Worm (Caenorhabditis elegans) whole organism, young adult: Measurements from ENCODE around the gene T01C4.8.

Experiments
- B0261.1 ChIP-seq: sonication (generic microtip); optimal IDR thresholded peaks from 2 replicates; lab custom pipeline; 2016; ENCODE audit warnings: mild to moderate bottlenecking, missing genetic modification characterization, moderate library complexity, missing compliant biosample characterization
- B0336.3 ChIP-seq: fragments of 200-800 bp; sonication (Bioruptor generic); IDR thresholded peaks from 2 replicates; pipeline ENCODE4 v1.3.6; 2022; ENCODE audit warnings: missing genetic modification characterization, missing compliant biosample characterization
- F23B12.7 ChIP-seq: sonication (generic microtip); optimal IDR thresholded peaks from 2 replicates; lab custom pipeline; 2017; ENCODE audit warnings: missing genetic modification characterization, mild to moderate bottlenecking, missing compliant biosample characterization, antibody characterized with exemption, moderate library complexity; ENCODE audit not compliant: insufficient read depth
- F39B2.1 ChIP-seq: fragments of 200-800 bp; sonication (Bioruptor generic); IDR thresholded peaks from 2 replicates; pipeline ENCODE4 v1.3.6; 2022; ENCODE audit warnings: missing genetic modification reagents, missing genetic modification characterization, missing compliant biosample characterization
- F49E8.2 ChIP-seq: sonication (generic microtip); optimal IDR thresholded peaks from 3 replicates; lab custom pipeline; 2017; ENCODE audit warnings: missing genetic modification characterization, mild to moderate bottlenecking, missing compliant biosample characterization, antibody characterized with exemption, moderate library complexity; ENCODE audit not compliant: insufficient read depth
- F55B11.4 ChIP-seq: sonication (generic microtip); optimal IDR thresholded peaks from 2 replicates; lab custom pipeline; 2016; ENCODE audit warnings: missing compliant biosample characterization, missing genetic modification characterization, borderline replicate concordance; ENCODE audit not compliant: insufficient read depth
- K12H6.12 ChIP-seq: fragments of 200-800 bp; sonication (Bioruptor generic); optimal IDR thresholded peaks from 2 replicates; lab custom pipeline; 2018; ENCODE audit warnings: mild to moderate bottlenecking, missing genetic modification characterization, missing compliant biosample characterization
- Y53F4B.3 ChIP-seq: fragments of 200-800 bp; sonication (Bioruptor generic); IDR thresholded peaks from 2 replicates; pipeline ENCODE4 v1.3.6; 2022; ENCODE audit warnings: missing genetic modification reagents, missing genetic modification characterization, missing compliant biosample characterization
- Y53G8AR.9 ChIP-seq: fragments of 200-800 bp; sonication (Bioruptor generic); conservative IDR thresholded peaks from 2 replicates; pipeline ENCODE4 v1.3.6; 2022; ENCODE audit warnings: missing genetic modification reagents, missing genetic modification characterization, missing compliant biosample characterization
- ama-1 ChIP-seq, 3 experiments: fragments of 150-350 bp in 1 of 3; sonication (generic microtip) in 2 of 3; optimal IDR thresholded peaks; 2 replicates each; lab custom pipeline; 2014 to 2018; ENCODE audit warnings: missing biosample characterization in 2 of 3, missing genetic modification characterization in 2 of 3, missing genetic modification reagents in 2 of 3
- atf-7 ChIP-seq: sonication (generic microtip); optimal IDR thresholded peaks from 2 replicates; lab custom pipeline; 2017; ENCODE audit warnings: mild to moderate bottlenecking, missing genetic modification characterization, missing compliant biosample characterization
- attf-5 ChIP-seq: fragments of 200-800 bp; sonication (Bioruptor generic); optimal IDR thresholded peaks from 2 replicates; lab custom pipeline; 2018; ENCODE audit warnings: mild to moderate bottlenecking, missing genetic modification characterization, missing compliant biosample characterization
- cebp-1 ChIP-seq, 2 experiments: fragments of 200-800 bp in 1 of 2; sonication (Bioruptor generic) in 1 of 2; sonication (generic microtip) in 1 of 2; IDR thresholded peaks in 1 of 2; optimal IDR thresholded peaks in 1 of 2; 2 replicates each; pipeline versions ENCODE4 v1.3.6 to Lab custom; 2017 to 2022; ENCODE audit warnings: missing compliant biosample characterization in 2 of 2, missing genetic modification characterization in 2 of 2, mild to moderate bottlenecking in 1 of 2, missing genetic modification reagents in 1 of 2, moderate library complexity in 1 of 2
- ceh-40 ChIP-seq: fragments of 200-800 bp; sonication (Bioruptor generic); IDR thresholded peaks from 2 replicates; pipeline ENCODE4 v1.3.6; 2022; ENCODE audit warnings: missing genetic modification characterization, missing compliant biosample characterization
- ceh-79 ChIP-seq: sonication (generic microtip); optimal IDR thresholded peaks from 2 replicates; lab custom pipeline; 2017; ENCODE audit warnings: mild to moderate bottlenecking, missing genetic modification characterization, missing compliant biosample characterization
- dox-1 ChIP-seq: fragments of 200-800 bp; sonication (Bioruptor generic); IDR thresholded peaks from 2 replicates; pipeline ENCODE4 v1.3.6; 2022; ENCODE audit warnings: missing genetic modification reagents, missing genetic modification characterization, missing compliant biosample characterization
- egl-18 ChIP-seq: fragments of 200-800 bp; sonication (Bioruptor generic); IDR thresholded peaks from 2 replicates; pipeline ENCODE4 v1.3.6; 2022; ENCODE audit warnings: missing genetic modification reagents, missing genetic modification characterization, missing compliant biosample characterization
- hlh-12 ChIP-seq: sonication (generic microtip); optimal IDR thresholded peaks from 2 replicates; lab custom pipeline; 2016; ENCODE audit warnings: missing genetic modification characterization, missing compliant biosample characterization
- lin-26 ChIP-seq: fragments of 200-800 bp; sonication (Bioruptor generic); IDR thresholded peaks from 2 replicates; pipeline ENCODE4 v1.3.6; 2022; ENCODE audit warnings: missing genetic modification reagents, missing genetic modification characterization, missing compliant biosample characterization
- lin-40 ChIP-seq: sonication (generic microtip); optimal IDR thresholded peaks from 2 replicates; lab custom pipeline; 2016; ENCODE audit warnings: missing genetic modification characterization, mild to moderate bottlenecking, missing compliant biosample characterization, missing genotype, missing genetic modification reagents
- madf-10 ChIP-seq: sonication (generic microtip); optimal IDR thresholded peaks from 2 replicates; lab custom pipeline; 2016; ENCODE audit warnings: mild to moderate bottlenecking, missing genetic modification characterization, missing compliant biosample characterization
- madf-6 ChIP-seq: fragments of 200-800 bp; sonication (Bioruptor generic); IDR thresholded peaks from 2 replicates; pipeline ENCODE4 v1.3.6; 2022; ENCODE audit warnings: missing genetic modification reagents, missing genetic modification characterization, missing compliant biosample characterization
- nhr-120 ChIP-seq: fragments of 200-800 bp; sonication (Bioruptor generic); IDR thresholded peaks from 2 replicates; pipeline ENCODE4 v1.3.6; 2022; ENCODE audit warnings: missing genetic modification characterization, missing compliant biosample characterization
- nhr-27 ChIP-seq: fragments of 200-800 bp; sonication (Bioruptor generic); optimal IDR thresholded peaks from 2 replicates; lab custom pipeline; 2018; ENCODE audit warnings: mild to moderate bottlenecking, missing genetic modification characterization, moderate library complexity, missing compliant biosample characterization
- nhr-90 ChIP-seq: sonication (generic microtip); optimal IDR thresholded peaks from 2 replicates; lab custom pipeline; 2016; ENCODE audit warnings: missing genotype, mild to moderate bottlenecking, missing genetic modification characterization, missing compliant biosample characterization
- pha-4 ChIP-seq: fragments of 150-350 bp; sonication (generic microtip); optimal IDR thresholded peaks from 2 replicates; lab custom pipeline; 2014; ENCODE audit warnings: missing biosample characterization, missing genetic modification reagents, missing genetic modification characterization
- somi-1 ChIP-seq: fragments of 200-800 bp; sonication (Bioruptor generic); optimal IDR thresholded peaks from 2 replicates; lab custom pipeline; 2018; ENCODE audit warnings: mild to moderate bottlenecking, missing genetic modification characterization, missing compliant biosample characterization
- sptf-2 ChIP-seq: fragments of 200-800 bp; sonication (Bioruptor generic); optimal IDR thresholded peaks from 2 replicates; lab custom pipeline; 2018; ENCODE audit warnings: mild to moderate bottlenecking, missing genetic modification characterization, missing compliant biosample characterization
- tbp1 ChIP-seq: fragments of 200-800 bp; sonication (Bioruptor generic); optimal IDR thresholded peaks from 2 replicates; lab custom pipeline; 2018; ENCODE audit warnings: mild to moderate bottlenecking, missing genetic modification characterization, missing compliant biosample characterization
- unc-130 ChIP-seq: sonication (generic microtip); optimal IDR thresholded peaks from 2 replicates; lab custom pipeline; 2016; ENCODE audit warnings: missing genetic modification reagents, missing genetic modification characterization, missing compliant biosample characterization
- ztf-26 ChIP-seq: sonication (generic microtip); optimal IDR thresholded peaks from 2 replicates; lab custom pipeline; 2017; ENCODE audit warnings: missing genetic modification characterization, missing compliant biosample characterization
- ztf-28 ChIP-seq: fragments of 200-800 bp; sonication (Bioruptor generic); IDR thresholded peaks from 2 replicates; pipeline ENCODE4 v1.3.6; 2022; ENCODE audit warnings: missing genetic modification reagents, missing genetic modification characterization, missing compliant biosample characterization

T01C4.8 gene

ce11 chrV:7093720-7094401, 35.5 kb downstream of the T01C4.8 start, which contains the start of gene nhr-135 (continued):
- TF ChIP-seq tbp1 (GFP tag; lab: Kevin White, UChicago) (peak; percentile 39), ztf-26 (tag; lab: Kevin White, UChicago) (peak; percentile 53), madf-6 (GFP tag; lab: Robert Waterston, UW) (no peak), F55B11.4 (tag; lab: Kevin White, UChicago) (no peak), B0336.3 (GFP tag; lab: Robert Waterston, UW) (0 out of 2 replicates have a peak, but pooled peaks have one; percentile 38), F23B12.7 (tag; lab: Kevin White, UChicago) (no peak), nhr-27 (tag; lab: Kevin White, UChicago) (no peak), ama-1 (optimal IDR thresholded peaks at IDR 0.05; lab: Kevin White, UChicago) (peak; percentile 16), ama-1 (GFP tag; optimal IDR thresholded peaks at IDR 0.05; lab: Kevin White, UChicago) (no peak), cebp-1 (GFP tag; IDR thresholded peaks at IDR 0.05; lab: Robert Waterston, UW) (0 out of 2 replicates have a peak, but pooled peaks have one; percentile 26), cebp-1 (tag; optimal IDR thresholded peaks at IDR 0.05; lab: Kevin White, UChicago) (peak; percentile 71), unc-130 (no peak), attf-5 (peak; percentile 66), F49E8.2 (no peak), nhr-120 (GFP tag; lab: Robert Waterston, UW) (no peak), atf-7 (tag; lab: Kevin White, UChicago) (peak; percentile 45), ceh-40 (GFP tag; lab: Robert Waterston, UW) (no peak), hlh-12 (no peak), lin-26 (0 out of 2 replicates have a peak, but pooled peaks have one; percentile 50), K12H6.12 (tag; lab: Kevin White, UChicago) (peak; percentile 3), B0261.1 (tag; lab: Kevin White, UChicago) (no peak), dox-1 (GFP tag; lab: Robert Waterston, UW) (peak; percentile 44), lin-40 (peak; percentile 73), ceh-79 (no peak), sptf-2 (GFP tag; lab: Kevin White, UChicago) (no peak), nhr-90 (tag; lab: Kevin White, UChicago) (peak; percentile 17), Y53F4B.3 (no peak), madf-10 (peak; percentile 61), ztf-28 (no peak)

- TF ChIP-seq K12H6.12 (tag; lab: Kevin White, UChicago) (no peak), B0336.3 (GFP tag; lab: Robert Waterston, UW) (no peak), ama-1 (optimal IDR thresholded peaks at IDR 0.05; lab: Kevin White, UChicago) (peak; percentile 43), ama-1 (GFP tag; optimal IDR thresholded peaks at IDR 0.05; lab: Kevin White, UChicago) (no peak), Y53G8AR.9 (GFP tag; lab: Robert Waterston, UW) (0 out of 2 replicates have a peak, but pooled peaks have one; percentile 31), egl-18 (0 out of 2 replicates have a peak, but pooled peaks have one; percentile 30), pha-4 (no peak), B0261.1 (tag; lab: Kevin White, UChicago) (no peak)
These were observed 38.1 kb downstream of the T01C4.8 start, which contains the start of gene nhr-286 for ce11 chrV:7091287-7091686. Gene nhr-286, minus strand, starts transcription at chrV:7091610.

ce11 chrV:7089217-7089616, 40.1 kb downstream of the T01C4.8 start:
- TF ChIP-seq nhr-90 (tag; lab: Kevin White, UChicago) (no peak), lin-40 (peak; percentile 28), F39B2.1 (no peak), somi-1 (GFP tag; lab: Kevin White, UChicago) (peak; percentile 70), cebp-1 (GFP tag; IDR thresholded peaks at IDR 0.05; lab: Robert Waterston, UW) (no peak), cebp-1 (tag; optimal IDR thresholded peaks at IDR 0.05; lab: Kevin White, UChicago) (peak; percentile 16), attf-5 (no peak)
- TF ChIP-seq, all 124 proteins: peak for 3
